Worm (Caenorhabditis elegans) whole organism, dauer: Measurements from ENCODE around the gene D2096.10.

Source experiments
- unc-62 ChIP-seq: sonication (generic microtip); optimal IDR thresholded peaks from 2 replicates; lab custom pipeline; 2017; ENCODE audit warnings: missing biosample characterization, missing genetic modification reagents, missing genetic modification characterization

Gene D2096.10

DNA sequence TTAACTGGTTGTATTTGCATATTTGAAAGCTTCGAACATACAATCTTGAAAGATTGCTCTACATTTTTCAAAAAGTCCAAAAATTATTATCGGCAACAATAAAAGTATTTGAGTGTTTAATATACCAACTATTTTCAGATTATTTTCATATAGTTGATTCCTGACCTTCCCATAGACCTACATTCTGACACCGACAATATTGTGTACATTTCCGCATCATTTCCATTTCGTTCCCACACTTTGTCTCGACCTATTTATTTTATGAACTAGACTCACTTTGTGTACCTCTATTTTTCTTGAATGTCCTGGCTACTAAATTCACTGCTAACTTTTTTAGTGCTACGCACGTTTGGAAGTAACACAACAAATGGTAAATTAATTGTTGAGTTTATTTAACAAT is 46.7 kb downstream of the D2096.10 start, which contains the start of gene lgc-5:
Gene lgc-5, plus strand, starts transcription at position 301 of the 400 bp plus-strand sequence.
- no peak for TF ChIP-seq unc-62 (GFP tag; lab: Kevin White, UChicago)

DNA sequence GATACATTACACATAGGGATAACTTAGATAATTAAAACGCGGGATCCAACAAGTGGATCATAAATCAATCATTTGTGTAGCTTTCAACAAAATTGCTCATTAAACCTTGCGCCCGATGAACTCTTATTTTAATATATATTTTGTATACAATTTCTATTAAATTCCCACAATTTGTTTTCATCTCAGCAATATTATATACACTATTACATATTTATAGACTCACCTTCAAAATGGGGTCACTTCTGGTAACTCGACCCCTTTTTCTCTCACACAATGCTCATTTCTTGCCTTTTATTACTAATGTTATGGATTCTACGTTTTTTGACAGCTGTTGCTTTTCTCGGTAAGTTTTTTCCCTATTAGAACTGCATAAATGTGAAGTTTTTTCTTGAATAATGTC is 49.4 kb downstream of the D2096.10 start, which contains the start of gene lgc-6:
Gene lgc-6, plus strand, starts transcription at position 301 of the 400 bp plus-strand sequence.
- no peak for TF ChIP-seq unc-62 (GFP tag; lab: Kevin White, UChicago)
